Fruit fly (Drosophila melanogaster): ENCODE results near the gene CG42766.

The CG42766 gene

dm6 chrX:15976568-15976967 is at the start of gene CG42766:
Gene CG42766, plus strand, starts transcription at chrX:15976868.
- TF ChIP-seq CG13204 (GFP tag; optimal IDR thresholded peaks at IDR 0.05) (no peak), D1 (tag; optimal IDR thresholded peaks at IDR 0.05) (no peak), fd96Ca (GFP tag; IDR thresholded peaks at IDR 0.05) (no peak), gl (tag; optimal IDR thresholded peaks at IDR 0.05) (no peak), CG8159 (tag; optimal IDR thresholded peaks at IDR 0.05) (no peak), CG14655 (GFP tag; optimal IDR thresholded peaks at IDR 0.05) (no peak), rn (GFP tag; IDR thresholded peaks at IDR 0.05) (no peak), CG32121 (GFP tag; IDR thresholded peaks at IDR 0.05) (no peak), CG4496 (GFP tag; IDR thresholded peaks at IDR 0.05) (no peak), Snoo (tag; optimal IDR thresholded peaks at IDR 0.05) (no peak), Pif1B (GFP tag; optimal IDR thresholded peaks at IDR 0.05) (no peak), CG10348 (GFP tag; IDR thresholded peaks at IDR 0.05) (no peak), CG15710 (tag; optimal IDR thresholded peaks at IDR 0.05) (no peak)

dm6 chrX:15933504-15934225 is 43.0 kb upstream of the CG42766 start, which contains the start of gene Ranbp16:
Gene Ranbp16, minus strand, starts transcription at chrX:15933867.
- TF ChIP-seq CG32121 (GFP tag; IDR thresholded peaks at IDR 0.05) (no peak), CG17806 (tag; optimal IDR thresholded peaks at IDR 0.05) (no peak)

dm6 chrX:15934226-15934547 is 42.5 kb upstream of the CG42766 start:
- TF ChIP-seq CG13204 (GFP tag; optimal IDR thresholded peaks at IDR 0.05) = no peak
- TF ChIP-seq CG17806 (tag; optimal IDR thresholded peaks at IDR 0.05) = peak; percentile 7
- TF ChIP-seq Pif1A (GFP tag; optimal IDR thresholded peaks at IDR 0.05) = no peak
- TF ChIP-seq CG14655 (GFP tag; optimal IDR thresholded peaks at IDR 0.05) = no peak

dm6 chrX:15940105-15940955 is 36.3 kb upstream of the CG42766 start, which contains the start of gene Stim:
Gene Stim, minus strand, starts transcription at chrX:15940451.
- TF ChIP-seq CG34367 (tag; optimal IDR thresholded peaks at IDR 0.05) = no peak

dm6 chrX:15940956-15941246 is 35.8 kb upstream of the CG42766 start, which contains the start of gene CG8924:
Gene CG8924, plus strand, starts transcription at chrX:15941077.
- TF ChIP-seq Pif1A (GFP tag; optimal IDR thresholded peaks at IDR 0.05) (no peak), CG34367 (tag; optimal IDR thresholded peaks at IDR 0.05) (no peak), gl (tag; optimal IDR thresholded peaks at IDR 0.05) (no peak), CG4496 (GFP tag; IDR thresholded peaks at IDR 0.05) (no peak), fd96Ca (GFP tag; IDR thresholded peaks at IDR 0.05) (no peak), CG8301 (tag; optimal IDR thresholded peaks at IDR 0.05) (no peak), rn (GFP tag; IDR thresholded peaks at IDR 0.05) (no peak), CG13204 (GFP tag; optimal IDR thresholded peaks at IDR 0.05) (no peak), CG32121 (GFP tag; IDR thresholded peaks at IDR 0.05) (no peak), CG9948 (tag; optimal IDR thresholded peaks at IDR 0.05) (no peak), Snoo (tag; optimal IDR thresholded peaks at IDR 0.05) (no peak), CG8159 (tag; optimal IDR thresholded peaks at IDR 0.05) (no peak), Ets98B (GFP tag; IDR thresholded peaks at IDR 0.05) (no peak), CG14655 (GFP tag; optimal IDR thresholded peaks at IDR 0.05) (no peak)

- no peak for TF ChIP-seq CG17806 (tag; optimal IDR thresholded peaks at IDR 0.05)
- no peak for TF ChIP-seq CG12605 (GFP tag; IDR thresholded peaks at IDR 0.05)
- TF ChIP-seq CG8301 (tag; optimal IDR thresholded peaks at IDR 0.05) = no peak
- TF ChIP-seq rn (GFP tag; IDR thresholded peaks at IDR 0.05) = no peak
- TF ChIP-seq D1 (tag; optimal IDR thresholded peaks at IDR 0.05) = no peak
- no peak for TF ChIP-seq CG32121 (GFP tag; IDR thresholded peaks at IDR 0.05)
- no peak for TF ChIP-seq CG15710 (tag; optimal IDR thresholded peaks at IDR 0.05)
- no peak for TF ChIP-seq Pif1B (GFP tag; optimal IDR thresholded peaks at IDR 0.05)
- no peak for TF ChIP-seq CG10348 (GFP tag; IDR thresholded peaks at IDR 0.05)
- TF ChIP-seq CG14655 (GFP tag; optimal IDR thresholded peaks at IDR 0.05) = no peak
- no peak for TF ChIP-seq gl (tag; optimal IDR thresholded peaks at IDR 0.05)
- TF ChIP-seq CG34367 (tag; optimal IDR thresholded peaks at IDR 0.05) = no peak
- no peak for TF ChIP-seq Ets98B (GFP tag; IDR thresholded peaks at IDR 0.05)
- TF ChIP-seq Snoo (tag; optimal IDR thresholded peaks at IDR 0.05) = no peak
Observed at dm6 chrX:15941527-15941926, 35.1 kb upstream of the CG42766 start.

dm6 chrX:15944735-15945323 is 31.8 kb upstream of the CG42766 start, which contains the start of gene Rrp47:
Gene Rrp47, plus strand, starts transcription at chrX:15944897.
- TF ChIP-seq CG8159 (tag; optimal IDR thresholded peaks at IDR 0.05) (no peak), EcR (GFP tag; optimal IDR thresholded peaks at IDR 0.05) (no peak), Pif1B (GFP tag; optimal IDR thresholded peaks at IDR 0.05) (no peak), CG12605 (GFP tag; IDR thresholded peaks at IDR 0.05) (no peak), D1 (tag; optimal IDR thresholded peaks at IDR 0.05) (peak; percentile 24), CG17806 (tag; optimal IDR thresholded peaks at IDR 0.05) (no peak), Pif1A (GFP tag; optimal IDR thresholded peaks at IDR 0.05) (no peak), Ets98B (GFP tag; IDR thresholded peaks at IDR 0.05) (no peak)

Data from whole organism, pupa.